Fruit fly (Drosophila melanogaster) whole organism, embryonic: ENCODE measurements around the gene CG9391.
A peak's percentile ranks its signal among the peaks of the same experiment; 100 is the strongest.

ENCODE experiments used
- ATbp ChIP-seq: fragments of 200-800 bp; sonication (Bioruptor generic); optimal IDR thresholded peaks from 2 replicates; lab custom pipeline; 2017; ENCODE audit warnings: missing biosample characterization, mild to moderate bottlenecking, missing genetic modification characterization, missing genetic modification reagents
- Abd-B ChIP-seq: fragments of 200-800 bp; sonication (Bioruptor generic); optimal IDR thresholded peaks from 2 replicates; lab custom pipeline; 2018; ENCODE audit warnings: missing biosample characterization, mild to moderate bottlenecking, missing genetic modification characterization, moderate library complexity
- Adf1 ChIP-seq: fragments of 200-800 bp; sonication (Bioruptor generic); IDR thresholded peaks from 2 replicates; pipeline ENCODE4 v1.3.6; 2022; ENCODE audit warnings: missing biosample characterization, missing genetic modification characterization
- B-H2 ChIP-seq: fragments of 200-800 bp; sonication (Bioruptor generic); optimal IDR thresholded peaks from 2 replicates; lab custom pipeline; 2018; ENCODE audit warnings: missing biosample characterization, mild to moderate bottlenecking, missing genetic modification characterization
- BEAF-32 ChIP-seq: fragments of 200-800 bp; sonication (Bioruptor generic); optimal IDR thresholded peaks from 3 replicates; lab custom pipeline; 2017; ENCODE audit warnings: missing biosample characterization, missing genetic modification characterization, mild to moderate bottlenecking, moderate library complexity, missing genetic modification reagents
- Blimp-1 ChIP-seq: fragments of 200-800 bp; sonication (Bioruptor generic); optimal IDR thresholded peaks from 3 replicates; lab custom pipeline; 2018; ENCODE audit warnings: missing biosample characterization, missing genetic modification characterization, mild to moderate bottlenecking, moderate library complexity, missing genetic modification reagents
- CG12071 ChIP-seq: fragments of 200-800 bp; sonication (Bioruptor generic); optimal IDR thresholded peaks from 3 replicates; lab custom pipeline; 2018; ENCODE audit warnings: missing biosample characterization, mild to moderate bottlenecking, missing genetic modification characterization
- CG12104 ChIP-seq: fragments of 200-800 bp; sonication (Bioruptor generic); optimal IDR thresholded peaks from 3 replicates; lab custom pipeline; 2016; ENCODE audit warnings: missing biosample characterization, missing genetic modification characterization
- CG15514 ChIP-seq: fragments of 200-800 bp; sonication (Bioruptor generic); optimal IDR thresholded peaks from 3 replicates; lab custom pipeline; 2017; ENCODE audit warnings: missing biosample characterization, missing genetic modification characterization, mild to moderate bottlenecking, moderate library complexity, missing genetic modification reagents
- CG17612 ChIP-seq: fragments of 200-800 bp; sonication (Bioruptor generic); IDR thresholded peaks from 2 replicates; pipeline ENCODE4 v1.3.6; 2022; ENCODE audit warnings: missing biosample characterization, missing genetic modification characterization
- CG2116 ChIP-seq: fragments of 200-800 bp; sonication (Bioruptor generic); optimal IDR thresholded peaks from 3 replicates; lab custom pipeline; 2018; ENCODE audit warnings: missing biosample characterization, mild to moderate bottlenecking, missing genetic modification characterization
- CG33557 ChIP-seq: fragments of 200-800 bp; sonication (Bioruptor generic); optimal IDR thresholded peaks from 2 replicates; lab custom pipeline; 2019; ENCODE audit warnings: missing biosample characterization, mild to moderate bottlenecking, missing genetic modification characterization, moderate library complexity
- CG6272 ChIP-seq: fragments of 200-800 bp; sonication (Bioruptor generic); IDR thresholded peaks from 2 replicates; pipeline ENCODE4 v1.3.6; 2022; ENCODE audit warnings: missing biosample characterization, missing genetic modification characterization
- CG6813 ChIP-seq: fragments of 200-800 bp; sonication (Bioruptor generic); optimal IDR thresholded peaks from 2 replicates; lab custom pipeline; 2017; ENCODE audit warnings: missing biosample characterization, missing genetic modification characterization, mild to moderate bottlenecking, moderate library complexity, missing genetic modification reagents
- CG7271 ChIP-seq: fragments of 200-800 bp; sonication (Bioruptor generic); optimal IDR thresholded peaks from 2 replicates; lab custom pipeline; 2018; ENCODE audit warnings: missing biosample characterization, mild to moderate bottlenecking, missing genetic modification characterization, moderate library complexity
- CG7839 ChIP-seq: fragments of 200-800 bp; sonication (Bioruptor generic); optimal IDR thresholded peaks from 3 replicates; lab custom pipeline; 2018; ENCODE audit warnings: missing biosample characterization, mild to moderate bottlenecking, missing genetic modification characterization, moderate library complexity
- CG9727 ChIP-seq: fragments of 200-800 bp; sonication (Bioruptor generic); optimal IDR thresholded peaks from 3 replicates; lab custom pipeline; 2017; ENCODE audit warnings: missing biosample characterization, mild to moderate bottlenecking, missing genetic modification characterization
- Dek ChIP-seq: fragments of 200-800 bp; sonication (Bioruptor generic); optimal IDR thresholded peaks from 3 replicates; lab custom pipeline; 2019; ENCODE audit warnings: missing biosample characterization, mild to moderate bottlenecking, missing genetic modification characterization, moderate library complexity
- Doc2 ChIP-seq: fragments of 200-800 bp; sonication (Bioruptor generic); IDR thresholded peaks from 2 replicates; pipeline ENCODE4 v1.3.6; 2022; ENCODE audit warnings: missing biosample characterization, missing genetic modification characterization
- Fer2 ChIP-seq: fragments of 200-800 bp; sonication (Bioruptor generic); optimal IDR thresholded peaks from 2 replicates; lab custom pipeline; 2018; ENCODE audit warnings: missing biosample characterization, mild to moderate bottlenecking, missing genetic modification characterization, moderate library complexity
- GATAe ChIP-seq: fragments of 200-800 bp; sonication (Bioruptor generic); conservative IDR thresholded peaks from 2 replicates; pipeline ENCODE4 v1.3.6; 2022; ENCODE audit warnings: missing biosample characterization, missing genetic modification characterization
- Gsc ChIP-seq: fragments of 200-800 bp; sonication (Bioruptor generic); IDR thresholded peaks from 2 replicates; pipeline ENCODE4 v1.3.6; 2022; ENCODE audit warnings: missing biosample characterization, missing genetic modification characterization
- HmgZ ChIP-seq: fragments of 200-800 bp; sonication (Bioruptor generic); optimal IDR thresholded peaks from 2 replicates; lab custom pipeline; 2018; ENCODE audit warnings: missing biosample characterization, mild to moderate bottlenecking, missing genetic modification characterization
- Hmr ChIP-seq: fragments of 200-800 bp; sonication (Bioruptor generic); optimal IDR thresholded peaks from 3 replicates; lab custom pipeline; 2017; ENCODE audit warnings: mild to moderate bottlenecking, missing biosample characterization, missing genetic modification reagents, missing genetic modification characterization
- Lim3 ChIP-seq: fragments of 200-800 bp; sonication (Bioruptor generic); IDR thresholded peaks from 2 replicates; pipeline ENCODE4 v1.3.6; 2022; ENCODE audit warnings: missing biosample characterization, missing genetic modification characterization
- Meics ChIP-seq: fragments of 200-800 bp; sonication (Bioruptor generic); optimal IDR thresholded peaks from 2 replicates; lab custom pipeline; 2017; ENCODE audit warnings: missing biosample characterization, mild to moderate bottlenecking, missing genetic modification characterization
- Myb ChIP-seq: fragments of 200-800 bp; sonication (Bioruptor generic); optimal IDR thresholded peaks from 2 replicates; lab custom pipeline; 2016; ENCODE audit warnings: missing biosample characterization, missing genetic modification characterization
- Nf-YC ChIP-seq: fragments of 200-800 bp; optimal IDR thresholded peaks from 3 replicates; lab custom pipeline; 2019; ENCODE audit warnings: missing biosample characterization, mild to moderate bottlenecking, missing genetic modification characterization, moderate library complexity
- Six4 ChIP-seq: fragments of 200-800 bp; sonication (Bioruptor generic); optimal IDR thresholded peaks from 2 replicates; lab custom pipeline; 2016; ENCODE audit warnings: missing biosample characterization, missing genetic modification characterization
- abd-A ChIP-seq: fragments of 200-800 bp; sonication (Bioruptor generic); optimal IDR thresholded peaks from 3 replicates; lab custom pipeline; 2019; ENCODE audit warnings: missing biosample characterization, mild to moderate bottlenecking, missing genetic modification characterization, moderate library complexity
- az2 ChIP-seq: fragments of 200-800 bp; sonication (Bioruptor generic); optimal IDR thresholded peaks from 3 replicates; lab custom pipeline; 2016; ENCODE audit warnings: missing biosample characterization, missing genetic modification characterization
- bab2 ChIP-seq: fragments of 200-800 bp; sonication (Bioruptor generic); optimal IDR thresholded peaks from 2 replicates; lab custom pipeline; 2016; ENCODE audit warnings: missing biosample characterization, missing genetic modification characterization
- bsh ChIP-seq, 2 experiments: fragments of 200-800 bp; sonication (Bioruptor generic); optimal IDR thresholded peaks; 2 replicates each; lab custom pipeline; 2017 to 2018; ENCODE audit warnings: mild to moderate bottlenecking in 2 of 2, missing biosample characterization in 2 of 2, missing genetic modification characterization in 2 of 2, moderate library complexity in 1 of 2
- fd3F ChIP-seq: fragments of 200-800 bp; sonication (Bioruptor generic); optimal IDR thresholded peaks from 2 replicates; lab custom pipeline; 2018; ENCODE audit warnings: missing biosample characterization, mild to moderate bottlenecking, missing genetic modification characterization, moderate library complexity
- gem ChIP-seq: fragments of 200-800 bp; sonication (Bioruptor generic); optimal IDR thresholded peaks from 2 replicates; lab custom pipeline; 2019; ENCODE audit warnings: missing biosample characterization, mild to moderate bottlenecking, missing genetic modification characterization, moderate library complexity
- hth ChIP-seq: fragments of >200 bp; optimal IDR thresholded peaks from 2 replicates; lab custom pipeline; 2017; ENCODE audit warnings: inconsistent platforms
- ind ChIP-seq: fragments of 200-800 bp; sonication (Bioruptor generic); optimal IDR thresholded peaks from 3 replicates; lab custom pipeline; 2016; ENCODE audit warnings: missing biosample characterization, missing genetic modification characterization
- jing ChIP-seq: fragments of 200-800 bp; sonication (Bioruptor generic); optimal IDR thresholded peaks from 2 replicates; lab custom pipeline; 2018; ENCODE audit warnings: missing biosample characterization, mild to moderate bottlenecking, missing genetic modification characterization
- knrl ChIP-seq: fragments of 200-800 bp; sonication (Bioruptor generic); IDR thresholded peaks from 3 replicates; pipeline ENCODE4 v1.3.6; 2022; ENCODE audit warnings: missing biosample characterization, missing genetic modification characterization; ENCODE audit not compliant: partially characterized antibody
- luna ChIP-seq: fragments of 200-800 bp; sonication (Bioruptor generic); optimal IDR thresholded peaks from 2 replicates; lab custom pipeline; 2016; ENCODE audit warnings: missing biosample characterization, missing genetic modification characterization
- mam ChIP-seq: fragments of 200-800 bp; sonication (Bioruptor generic); optimal IDR thresholded peaks from 3 replicates; lab custom pipeline; 2016; ENCODE audit warnings: missing biosample characterization, missing genetic modification characterization
- nerfin-2 ChIP-seq: fragments of 200-800 bp; sonication (Bioruptor generic); IDR thresholded peaks from 2 replicates; pipeline ENCODE4 v1.3.6; 2022; ENCODE audit warnings: missing biosample characterization, missing genetic modification characterization; ENCODE audit not compliant: partially characterized antibody
- oc ChIP-seq: fragments of 200-800 bp; sonication (Bioruptor generic); optimal IDR thresholded peaks from 2 replicates; lab custom pipeline; 2018; ENCODE audit warnings: missing biosample characterization, mild to moderate bottlenecking, missing genetic modification characterization, moderate library complexity
- pfk ChIP-seq: fragments of 200-800 bp; sonication (Bioruptor generic); optimal IDR thresholded peaks from 2 replicates; lab custom pipeline; 2018; ENCODE audit warnings: missing biosample characterization, mild to moderate bottlenecking, missing genetic modification characterization, moderate library complexity
- repo ChIP-seq: fragments of 200-800 bp; sonication (Bioruptor generic); optimal IDR thresholded peaks from 2 replicates; lab custom pipeline; 2016; ENCODE audit warnings: missing biosample characterization, missing genetic modification characterization
- seq ChIP-seq: fragments of 200-800 bp; sonication (Bioruptor generic); IDR thresholded peaks from 2 replicates; pipeline ENCODE4 v1.3.6; 2022; ENCODE audit warnings: missing biosample characterization, missing genetic modification characterization
- tgo ChIP-seq: fragments of 200-800 bp; sonication (Bioruptor generic); IDR thresholded peaks from 3 replicates; pipeline ENCODE4 v1.3.6; 2022; ENCODE audit warnings: missing biosample characterization, missing genetic modification characterization
- tna ChIP-seq: fragments of 200-800 bp; sonication (Bioruptor generic); IDR thresholded peaks from 2 replicates; pipeline ENCODE4 v1.3.6; 2022; ENCODE audit warnings: missing biosample characterization, missing genetic modification characterization; ENCODE audit not compliant: partially characterized antibody
- wek ChIP-seq: fragments of 200-800 bp; sonication (Bioruptor generic); optimal IDR thresholded peaks from 3 replicates; lab custom pipeline; 2018; ENCODE audit warnings: missing biosample characterization, mild to moderate bottlenecking, missing genetic modification characterization, moderate library complexity
- zfh2 ChIP-seq: fragments of 200-800 bp; sonication (Bioruptor generic); optimal IDR thresholded peaks from 2 replicates; lab custom pipeline; 2016; ENCODE audit warnings: missing biosample characterization, missing genetic modification characterization

Gene CG9391

DNA sequence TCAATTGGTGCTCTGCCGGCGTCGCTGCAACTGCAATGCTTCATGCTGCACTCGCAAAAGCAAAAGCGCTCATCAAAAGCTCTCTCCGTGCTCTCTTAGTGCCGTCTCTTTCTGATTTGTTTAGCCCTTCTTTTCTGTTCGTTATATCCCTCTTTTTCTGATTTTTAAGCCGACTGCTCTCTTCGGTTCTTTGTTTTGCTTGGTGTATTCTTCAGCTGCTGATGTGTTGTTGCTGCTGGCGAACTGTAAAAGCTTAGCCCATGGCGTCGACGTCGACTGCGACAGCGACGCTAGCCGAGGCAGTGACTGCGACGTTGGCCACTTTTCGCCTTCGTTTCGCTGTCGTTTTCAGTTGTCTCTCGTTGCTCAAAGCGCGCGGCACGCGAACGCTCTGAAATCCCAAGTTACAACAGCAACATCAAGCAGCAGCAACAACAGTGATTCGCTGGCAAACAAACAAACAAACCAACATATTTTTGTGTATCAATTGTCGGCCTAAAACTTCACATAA is 28.1 kb downstream of the CG9391 start (continued):
- TF ChIP-seq CG9727 (GFP tag; lab: Kevin White, UChicago) (no peak), Doc2 (GFP tag; lab: Robert Waterston, UW) (no peak), Abd-B (no peak), jing (GFP tag; lab: Kevin White, UChicago) (no peak), Blimp-1 (GFP tag; lab: Kevin White, UChicago) (peak; percentile 77), B-H2 (GFP tag; lab: Kevin White, UChicago) (no peak), Dek (tag; lab: Kevin White, UChicago) (no peak), BEAF-32 (GFP tag; lab: Kevin White, UChicago) (no peak), Adf1 (GFP tag; lab: Robert Waterston, UW) (peak; percentile 100), abd-A (tag; lab: Kevin White, UChicago) (no peak), CG6272 (no peak), Six4 (GFP tag; lab: Kevin White, UChicago) (no peak), gem (tag; lab: Kevin White, UChicago) (no peak), mam (no peak), Lim3 (GFP tag; lab: Robert Waterston, UW) (no peak), seq (no peak), knrl (GFP tag; lab: Robert Waterston, UW) (no peak), repo (GFP tag; lab: Kevin White, UChicago) (no peak), CG17612 (GFP tag; lab: Robert Waterston, UW) (no peak), oc (tag; lab: Kevin White, UChicago) (peak; percentile 56), Gsc (GFP tag; lab: Robert Waterston, UW) (no peak), Hmr (GFP tag; lab: Kevin White, UChicago) (no peak), CG7271 (tag; lab: Kevin White, UChicago) (no peak), bsh (GFP tag; optimal IDR thresholded peaks at IDR 0.05; lab: Kevin White, UChicago) (no peak), GATAe (GFP tag; lab: Robert Waterston, UW) (no peak), Meics (GFP tag; lab: Kevin White, UChicago) (no peak), tgo (no peak), Myb (GFP tag; lab: Kevin White, UChicago) (no peak), wek (GFP tag; lab: Kevin White, UChicago) (no peak), tna (peak; percentile 20; the same call in 1 of the 2 replicates), zfh2 (GFP tag; lab: Kevin White, UChicago) (no peak), CG33557 (no peak), CG12071 (peak; percentile 41), nerfin-2 (GFP tag; lab: Robert Waterston, UW) (0 out of 2 replicates have a peak, but pooled peaks have one; percentile 48), fd3F (no peak), pfk (GFP tag; lab: Kevin White, UChicago) (no peak), ind (GFP tag; lab: Kevin White, UChicago) (no peak), az2 (no peak), bab2 (GFP tag; lab: Kevin White, UChicago) (no peak), CG15514 (GFP tag; lab: Kevin White, UChicago) (peak; percentile 22), Fer2 (tag; lab: Kevin White, UChicago) (no peak), hth (lab: Kevin White, UChicago) (no peak), luna (GFP tag; lab: Kevin White, UChicago) (no peak), CG7839 (tag; lab: Kevin White, UChicago) (no peak), ATbp (GFP tag; lab: Kevin White, UChicago) (peak; percentile 1), Nf-YC (tag; lab: Kevin White, UChicago) (no peak), CG6813 (GFP tag; lab: Kevin White, UChicago) (peak; percentile 20), HmgZ (tag; lab: Kevin White, UChicago) (no peak), CG12104 (GFP tag; lab: Kevin White, UChicago) (no peak), CG2116 (no peak)
